Fruit fly (Drosophila melanogaster) whole organism, embryonic: Measurements from ENCODE around the gene CG31157.

Experiments
- C15 ChIP-seq: fragments of 200-800 bp; sonication (Bioruptor generic); IDR thresholded peaks from 3 replicates; pipeline ENCODE4 v1.3.6; 2022; ENCODE audit warnings: missing biosample characterization, missing genetic modification characterization
- CG10267 ChIP-seq: fragments of 200-800 bp; sonication (Bioruptor generic); optimal IDR thresholded peaks from 2 replicates; lab custom pipeline; 2018; ENCODE audit warnings: missing biosample characterization, mild to moderate bottlenecking, missing genetic modification characterization, moderate library complexity
- CG12942 ChIP-seq: fragments of 200-800 bp; sonication (Bioruptor generic); optimal IDR thresholded peaks from 3 replicates; lab custom pipeline; 2016; ENCODE audit warnings: missing biosample characterization, missing genetic modification characterization
- CG14667 ChIP-seq: fragments of 200-800 bp; sonication (Bioruptor generic); IDR thresholded peaks from 2 replicates; pipeline ENCODE4 v1.3.6; 2022; ENCODE audit warnings: missing biosample characterization, missing genetic modification characterization
- CG14860 ChIP-seq: fragments of 200-800 bp; sonication (Bioruptor generic); IDR thresholded peaks from 3 replicates; pipeline ENCODE4 v1.3.6; 2022; ENCODE audit warnings: missing biosample characterization, missing genetic modification characterization; ENCODE audit not compliant: partially characterized antibody
- CG1603 ChIP-seq: fragments of 200-800 bp; sonication (Bioruptor generic); optimal IDR thresholded peaks from 2 replicates; lab custom pipeline; 2019; ENCODE audit warnings: missing biosample characterization, mild to moderate bottlenecking, missing genetic modification characterization, moderate library complexity
- CG2120 ChIP-seq: fragments of 200-800 bp; sonication (Bioruptor generic); optimal IDR thresholded peaks from 3 replicates; lab custom pipeline; 2016; ENCODE audit warnings: missing biosample characterization, missing genetic modification characterization
- CG2129 ChIP-seq: fragments of 200-800 bp; sonication (Bioruptor generic); IDR thresholded peaks from 2 replicates; pipeline ENCODE4 v1.3.6; 2022; ENCODE audit warnings: missing biosample characterization, missing genetic modification characterization; ENCODE audit not compliant: partially characterized antibody
- CG34224 ChIP-seq: fragments of 200-800 bp; sonication (Bioruptor generic); IDR thresholded peaks from 3 replicates; pipeline ENCODE4 v1.3.6; 2022; ENCODE audit warnings: missing biosample characterization, missing genetic modification characterization; ENCODE audit not compliant: partially characterized antibody
- CG3995 ChIP-seq: fragments of 200-800 bp; sonication (Bioruptor generic); optimal IDR thresholded peaks from 3 replicates; lab custom pipeline; 2016; ENCODE audit warnings: missing biosample characterization, missing genetic modification characterization
- CG7271 ChIP-seq: fragments of 200-800 bp; sonication (Bioruptor generic); optimal IDR thresholded peaks from 2 replicates; lab custom pipeline; 2018; ENCODE audit warnings: missing biosample characterization, mild to moderate bottlenecking, missing genetic modification characterization, moderate library complexity
- CG7357 ChIP-seq: fragments of 200-800 bp; sonication (Bioruptor generic); IDR thresholded peaks from 3 replicates; pipeline ENCODE4 v1.3.6; 2022; ENCODE audit warnings: missing biosample characterization, missing genetic modification characterization
- CG8089 ChIP-seq: fragments of 200-800 bp; sonication (Bioruptor generic); optimal IDR thresholded peaks from 3 replicates; lab custom pipeline; 2016; ENCODE audit warnings: missing biosample characterization, missing genetic modification characterization
- CG8924 ChIP-seq: fragments of 200-800 bp; optimal IDR thresholded peaks from 3 replicates; lab custom pipeline; 2019; ENCODE audit warnings: missing biosample characterization, mild to moderate bottlenecking, missing genetic modification characterization, moderate library complexity
- CG9609 ChIP-seq: fragments of 200-800 bp; sonication (Bioruptor generic); optimal IDR thresholded peaks from 3 replicates; lab custom pipeline; 2016; ENCODE audit warnings: missing biosample characterization, missing genetic modification characterization
- CoRest ChIP-seq: fragments of 200-800 bp; sonication (Bioruptor generic); optimal IDR thresholded peaks from 3 replicates; lab custom pipeline; 2018; ENCODE audit warnings: missing biosample characterization, mild to moderate bottlenecking, missing genetic modification characterization, moderate library complexity
- D19B ChIP-seq: fragments of 200-800 bp; sonication (Bioruptor generic); optimal IDR thresholded peaks from 2 replicates; lab custom pipeline; 2017; ENCODE audit warnings: missing biosample characterization, mild to moderate bottlenecking, missing genetic modification characterization
- Dek ChIP-seq: fragments of 200-800 bp; sonication (Bioruptor generic); optimal IDR thresholded peaks from 3 replicates; lab custom pipeline; 2019; ENCODE audit warnings: missing biosample characterization, mild to moderate bottlenecking, missing genetic modification characterization, moderate library complexity
- Ets97D ChIP-seq: fragments of 200-800 bp; sonication (Bioruptor generic); optimal IDR thresholded peaks from 3 replicates; lab custom pipeline; 2016; ENCODE audit warnings: missing biosample characterization, missing genetic modification characterization
- H15 ChIP-seq: fragments of 200-800 bp; sonication (Bioruptor generic); IDR thresholded peaks from 3 replicates; pipeline ENCODE4 v1.3.6; 2022; ENCODE audit warnings: missing biosample characterization, missing genetic modification characterization
- HmgZ ChIP-seq: fragments of 200-800 bp; sonication (Bioruptor generic); optimal IDR thresholded peaks from 2 replicates; lab custom pipeline; 2018; ENCODE audit warnings: missing biosample characterization, mild to moderate bottlenecking, missing genetic modification characterization
- Hr39 ChIP-seq: fragments of >200 bp; optimal IDR thresholded peaks from 2 replicates; lab custom pipeline; 2017
- Hr78 ChIP-seq, 2 experiments: fragments of 200-800 bp in 1 of 2; fragments of >200 bp in 1 of 2; sonication (Bioruptor generic) in 1 of 2; optimal IDR thresholded peaks; 2 replicates each; lab custom pipeline; 2017 to 2019; ENCODE audit warnings: missing biosample characterization in 2 of 2, missing genetic modification characterization in 2 of 2, mild to moderate bottlenecking in 1 of 2, moderate library complexity in 1 of 2
- NFAT ChIP-seq: fragments of 200-800 bp; sonication (Bioruptor generic); IDR thresholded peaks from 2 replicates; pipeline ENCODE4 v1.3.6; 2022; ENCODE audit warnings: missing biosample characterization, missing genetic modification characterization
- Neu2 ChIP-seq: fragments of 200-800 bp; sonication (Bioruptor generic); optimal IDR thresholded peaks from 3 replicates; lab custom pipeline; 2016; ENCODE audit warnings: missing biosample characterization, missing genetic modification characterization, borderline replicate concordance
- Nf-YB ChIP-seq: fragments of 200-800 bp; sonication (Bioruptor generic); optimal IDR thresholded peaks from 3 replicates; lab custom pipeline; 2019; ENCODE audit warnings: missing biosample characterization, mild to moderate bottlenecking, missing genetic modification characterization, moderate library complexity
- Ravus ChIP-seq: fragments of 200-800 bp; sonication (Bioruptor generic); IDR thresholded peaks from 2 replicates; pipeline ENCODE4 v1.3.6; 2022; ENCODE audit warnings: missing biosample characterization, missing genetic modification characterization
- Sry-β ChIP-seq: fragments of 200-800 bp; sonication (Bioruptor generic); optimal IDR thresholded peaks from 2 replicates; lab custom pipeline; 2018; ENCODE audit warnings: missing biosample characterization, mild to moderate bottlenecking, missing genetic modification characterization, moderate library complexity
- Trl ChIP-seq, 3 experiments: fragments of >200 bp in 2 of 3; fragments of 200-800 bp in 1 of 3; sonication (Bioruptor generic) in 1 of 3; optimal IDR thresholded peaks; 2 replicates in 1 of 3; 3 replicates in 2 of 3; lab custom pipeline; 2016 to 2017; ENCODE audit warnings: missing biosample characterization in 1 of 3, missing genetic modification characterization in 1 of 3
- bsh ChIP-seq, 2 experiments: fragments of 200-800 bp; sonication (Bioruptor generic); optimal IDR thresholded peaks; 2 replicates each; lab custom pipeline; 2017 to 2018; ENCODE audit warnings: mild to moderate bottlenecking in 2 of 2, missing biosample characterization in 2 of 2, missing genetic modification characterization in 2 of 2, moderate library complexity in 1 of 2
- chn ChIP-seq: fragments of 200-800 bp; sonication (Bioruptor generic); optimal IDR thresholded peaks from 2 replicates; lab custom pipeline; 2016; ENCODE audit warnings: missing biosample characterization, missing genetic modification characterization
- ci ChIP-seq: fragments of 200-800 bp; sonication (Bioruptor generic); IDR thresholded peaks from 3 replicates; pipeline ENCODE4 v1.3.6; 2022; ENCODE audit warnings: missing biosample characterization, missing genetic modification characterization
- croc ChIP-seq: fragments of 200-800 bp; sonication (Bioruptor generic); conservative IDR thresholded peaks from 3 replicates; pipeline ENCODE4 v1.3.6; 2022; ENCODE audit warnings: missing biosample characterization, missing genetic modification characterization
- disco-r ChIP-seq: fragments of 200-800 bp; sonication (Bioruptor generic); optimal IDR thresholded peaks from 2 replicates; lab custom pipeline; 2016; ENCODE audit warnings: missing biosample characterization, missing genetic modification characterization
- fd64A ChIP-seq: fragments of 200-800 bp; sonication (Bioruptor generic); optimal IDR thresholded peaks from 3 replicates; lab custom pipeline; 2018; ENCODE audit warnings: missing biosample characterization, mild to moderate bottlenecking, missing genetic modification characterization
- gfzf ChIP-seq: fragments of 200-800 bp; sonication (Bioruptor generic); optimal IDR thresholded peaks from 2 replicates; lab custom pipeline; 2016; ENCODE audit warnings: missing biosample characterization, mild to moderate bottlenecking, missing genetic modification characterization, moderate library complexity
- gro ChIP-seq: fragments of 200-800 bp; sonication (Bioruptor generic); optimal IDR thresholded peaks from 2 replicates; lab custom pipeline; 2016; ENCODE audit warnings: missing biosample characterization, missing genetic modification characterization
- gt ChIP-seq: fragments of 200-800 bp; sonication (Bioruptor generic); IDR thresholded peaks from 2 replicates; pipeline ENCODE4 v1.3.6; 2022; ENCODE audit warnings: missing biosample characterization, missing genetic modification characterization
- mam ChIP-seq: fragments of 200-800 bp; sonication (Bioruptor generic); optimal IDR thresholded peaks from 3 replicates; lab custom pipeline; 2016; ENCODE audit warnings: missing biosample characterization, missing genetic modification characterization
- mirr ChIP-seq: fragments of 200-800 bp; sonication (Bioruptor generic); optimal IDR thresholded peaks from 3 replicates; lab custom pipeline; 2018; ENCODE audit warnings: missing biosample characterization, mild to moderate bottlenecking, missing genetic modification characterization
- peb ChIP-seq: fragments of 200-800 bp; sonication (Bioruptor generic); IDR thresholded peaks from 2 replicates; pipeline ENCODE4 v1.3.6; 2022; ENCODE audit warnings: missing biosample characterization, missing genetic modification characterization
- pita ChIP-seq: fragments of 200-800 bp; sonication (Bioruptor generic); optimal IDR thresholded peaks from 2 replicates; lab custom pipeline; 2017; ENCODE audit warnings: missing biosample characterization, mild to moderate bottlenecking, missing genetic modification characterization
- pros ChIP-seq: fragments of 200-800 bp; sonication (Bioruptor generic); optimal IDR thresholded peaks from 3 replicates; lab custom pipeline; 2019; ENCODE audit warnings: missing biosample characterization, mild to moderate bottlenecking, missing genetic modification characterization, moderate library complexity
- scrt ChIP-seq: fragments of 200-800 bp; sonication (Bioruptor generic); optimal IDR thresholded peaks from 2 replicates; lab custom pipeline; 2018; ENCODE audit warnings: missing biosample characterization, mild to moderate bottlenecking, missing genetic modification characterization, moderate library complexity
- slp2 ChIP-seq: fragments of 200-800 bp; sonication (Bioruptor generic); optimal IDR thresholded peaks from 2 replicates; lab custom pipeline; 2016; ENCODE audit warnings: missing biosample characterization, missing genetic modification characterization
- so ChIP-seq: fragments of 200-800 bp; sonication (Bioruptor generic); IDR thresholded peaks from 3 replicates; pipeline ENCODE4 v1.3.6; 2022; ENCODE audit warnings: missing biosample characterization, missing genetic modification characterization
- stc ChIP-seq: fragments of 200-800 bp; sonication (Bioruptor generic); IDR thresholded peaks from 2 replicates; pipeline ENCODE4 v1.3.6; 2022; ENCODE audit warnings: missing biosample characterization, missing genetic modification characterization
- tin ChIP-seq: fragments of 200-800 bp; sonication (Bioruptor generic); optimal IDR thresholded peaks from 3 replicates; lab custom pipeline; 2016; ENCODE audit warnings: missing biosample characterization, missing genetic modification characterization
- trem ChIP-seq: fragments of 200-800 bp; optimal IDR thresholded peaks from 3 replicates; lab custom pipeline; 2019; ENCODE audit warnings: missing biosample characterization, mild to moderate bottlenecking, missing genetic modification characterization, moderate library complexity
- tx ChIP-seq: fragments of 200-800 bp; sonication (Bioruptor generic); optimal IDR thresholded peaks from 2 replicates; lab custom pipeline; 2016; ENCODE audit warnings: missing biosample characterization, missing genetic modification characterization
- usp ChIP-seq: fragments of >200 bp; optimal IDR thresholded peaks from 2 replicates; lab custom pipeline; 2017; ENCODE audit warnings: missing biosample characterization, missing genetic modification characterization

CG31157 gene

dm6 chr3R:13078263-13078662 lies 30.7 kb downstream of the CG31157 start:
- no peak for TF ChIP-seq CG12942 (GFP tag; lab: Kevin White, UChicago)
- TF ChIP-seq tin (GFP tag; lab: Kevin White, UChicago), result no peak
- TF ChIP-seq pros (GFP tag; lab: Kevin White, UChicago), result no peak
- TF ChIP-seq Nf-YB (GFP tag; lab: Kevin White, UChicago), result no peak
- no peak for TF ChIP-seq C15 (GFP tag; lab: Robert Waterston, UW)
- TF ChIP-seq gro (GFP tag; lab: Kevin White, UChicago), result no peak
- no peak for TF ChIP-seq CG34224 (GFP tag; lab: Robert Waterston, UW)
- TF ChIP-seq CG8924, result no peak
- no peak for TF ChIP-seq Hr78 (GFP tag; optimal IDR thresholded peaks at IDR 0.05; lab: Kevin White, UChicago)
- TF ChIP-seq CG7271, result no peak
- TF ChIP-seq ci (GFP tag; lab: Robert Waterston, UW), result peak; percentile 54; the same call in 2 of the 3 replicates
- no peak for TF ChIP-seq usp (GFP tag; lab: Kevin White, UChicago)
- no peak for TF ChIP-seq Sry-β (GFP tag; lab: Kevin White, UChicago)
- TF ChIP-seq mam (GFP tag; lab: Kevin White, UChicago), result peak; percentile 31
- TF ChIP-seq CG2120 (GFP tag; lab: Kevin White, UChicago), result peak; percentile 46
- TF ChIP-seq tx (GFP tag; lab: Kevin White, UChicago), result no peak
- no peak for TF ChIP-seq gt (GFP tag; lab: Robert Waterston, UW)
- TF ChIP-seq CG14860, result no peak
- TF ChIP-seq D19B (GFP tag; lab: Kevin White, UChicago), result no peak
- peak in 1 of 2 experiments; percentile 20 for TF ChIP-seq bsh (GFP tag; optimal IDR thresholded peaks at IDR 0.05; lab: Kevin White, UChicago)
- TF ChIP-seq CG2129 (GFP tag; lab: Robert Waterston, UW), result no peak
- peak; percentile 66 for TF ChIP-seq pita (GFP tag; lab: Kevin White, UChicago)
- TF ChIP-seq CG1603, result peak; percentile 56
- TF ChIP-seq CG3995 (GFP tag; lab: Kevin White, UChicago), result no peak
- no peak for TF ChIP-seq CG7357 (GFP tag; lab: Robert Waterston, UW)
- TF ChIP-seq Ravus (GFP tag; lab: Robert Waterston, UW), result no peak
- TF ChIP-seq Trl (optimal IDR thresholded peaks at IDR 0.05; lab: Kevin White, UChicago), result no peak
- no peak for TF ChIP-seq Trl (GFP tag; optimal IDR thresholded peaks at IDR 0.05; lab: Kevin White, UChicago)
- TF ChIP-seq stc (GFP tag; lab: Robert Waterston, UW), result no peak
- TF ChIP-seq Hr39 (lab: Kevin White, UChicago), result no peak
- TF ChIP-seq disco-r (GFP tag; lab: Kevin White, UChicago), result no peak
- TF ChIP-seq so (GFP tag; lab: Robert Waterston, UW), result no peak
- no peak for TF ChIP-seq fd64A
- TF ChIP-seq H15 (GFP tag; lab: Robert Waterston, UW), result peak; percentile 42; the same call in 1 of the 3 replicates
- peak; percentile 20 for TF ChIP-seq CG8089 (GFP tag; lab: Kevin White, UChicago)
- TF ChIP-seq Ets97D (GFP tag; lab: Kevin White, UChicago), result peak; percentile 36
- TF ChIP-seq CG14667 (GFP tag; lab: Robert Waterston, UW), result no peak
- peak; percentile 30 for TF ChIP-seq CG9609 (GFP tag; lab: Kevin White, UChicago)
- peak; percentile 42 for TF ChIP-seq CG10267
- no peak for TF ChIP-seq scrt (GFP tag; lab: Kevin White, UChicago)
- peak; percentile 14 for TF ChIP-seq chn (GFP tag; lab: Kevin White, UChicago)
- no peak for TF ChIP-seq peb (GFP tag; lab: Robert Waterston, UW)
- peak; percentile 30 for TF ChIP-seq Dek
- TF ChIP-seq slp2 (GFP tag; lab: Kevin White, UChicago), result no peak
- TF ChIP-seq NFAT, result peak; percentile 9; the same call in 1 of the 2 replicates
- TF ChIP-seq mirr (GFP tag; lab: Kevin White, UChicago), result no peak
- peak; percentile 46 for TF ChIP-seq trem (tag; lab: Kevin White, UChicago)
- no peak for TF ChIP-seq croc (GFP tag; lab: Robert Waterston, UW)
- no peak for TF ChIP-seq gfzf (GFP tag; lab: Kevin White, UChicago)
- TF ChIP-seq Neu2 (GFP tag; lab: Kevin White, UChicago), result no peak
- TF ChIP-seq HmgZ, result peak; percentile 70
- peak; percentile 70 for TF ChIP-seq CoRest (tag; lab: Kevin White, UChicago)
